Worm (Caenorhabditis elegans) whole organism, mixed stage, embryonic: ENCODE measurements around the gene mab-3.

Experiments used
- elt-3 ChIP-seq: fragments of 150-350 bp; optimal IDR thresholded peaks from 2 replicates; lab custom pipeline; 2014; ENCODE audit warnings: missing biosample characterization, missing genetic modification characterization
- mab-5 ChIP-seq: fragments of 150-350 bp; optimal IDR thresholded peaks from 2 replicates; lab custom pipeline; 2014; ENCODE audit warnings: missing biosample characterization, missing genetic modification characterization
- nhr-28 ChIP-seq: fragments of 150-350 bp; optimal IDR thresholded peaks from 2 replicates; lab custom pipeline; 2014; ENCODE audit warnings: missing biosample characterization, missing genetic modification characterization
- snpc-4 ChIP-seq: fragments of 150-350 bp; optimal IDR thresholded peaks from 2 replicates; lab custom pipeline; 2014; ENCODE audit warnings: missing biosample characterization, missing genetic modification characterization
- zip-8 ChIP-seq: fragments of 150-350 bp; optimal IDR thresholded peaks from 2 replicates; lab custom pipeline; 2014; ENCODE audit warnings: missing biosample characterization, missing genetic modification characterization

ce11 chrII:9742784-9743183 lies 10.8 kb downstream of the mab-3 start, which contains the start of gene pno-1:
- no peak for TF ChIP-seq elt-3 (tag; lab: Kevin White, UChicago)
- TF ChIP-seq mab-5: no peak
- TF ChIP-seq snpc-4 (tag; lab: Kevin White, UChicago): no peak
- TF ChIP-seq nhr-28 (tag; lab: Kevin White, UChicago): no peak
- no peak for TF ChIP-seq zip-8
